Worm (Caenorhabditis elegans) whole organism, L2 larva: Measurements from ENCODE around the gene F36G9.15.

ENCODE experiments used
- C34F6.9 ChIP-seq: fragments of 150-350 bp; optimal IDR thresholded peaks from 2 replicates; lab custom pipeline; 2014; ENCODE audit warnings: missing biosample characterization, missing genetic modification characterization
- F13H6.1 ChIP-seq: sonication (generic microtip); optimal IDR thresholded peaks from 2 replicates; lab custom pipeline; 2016; ENCODE audit warnings: missing genetic modification characterization, missing compliant biosample characterization
- R02D3.7 ChIP-seq: fragments of 150-350 bp; optimal IDR thresholded peaks from 2 replicates; lab custom pipeline; 2014; ENCODE audit warnings: missing biosample characterization, missing genetic modification characterization
- alr-1 ChIP-seq: fragments of 150-350 bp; optimal IDR thresholded peaks from 2 replicates; lab custom pipeline; 2014; ENCODE audit warnings: missing biosample characterization, missing genetic modification characterization
- ama-1 ChIP-seq: fragments of 150-350 bp; optimal IDR thresholded peaks from 2 replicates; lab custom pipeline; 2018; ENCODE audit warnings: inconsistent platforms
- blmp-1 ChIP-seq: sonication (generic microtip); optimal IDR thresholded peaks from 2 replicates; lab custom pipeline; 2017; ENCODE audit warnings: missing genetic modification characterization, mild to moderate bottlenecking, missing compliant biosample characterization, antibody characterized with exemption, moderate library complexity; ENCODE audit not compliant: insufficient read depth
- ceh-82 ChIP-seq: fragments of 150-350 bp; optimal IDR thresholded peaks from 2 replicates; lab custom pipeline; 2014; ENCODE audit warnings: missing biosample characterization, missing genetic modification characterization
- crh-2 ChIP-seq: sonication (generic microtip); optimal IDR thresholded peaks from 2 replicates; lab custom pipeline; 2017; ENCODE audit warnings: missing biosample characterization, missing genetic modification characterization
- dmd-4 ChIP-seq: sonication (generic microtip); optimal IDR thresholded peaks from 2 replicates; lab custom pipeline; 2017; ENCODE audit warnings: missing biosample characterization, missing genetic modification characterization
- fos-1 ChIP-seq: fragments of 150-350 bp; optimal IDR thresholded peaks from 2 replicates; lab custom pipeline; 2014; ENCODE audit warnings: missing biosample characterization, missing genetic modification characterization
- lin-11 ChIP-seq: fragments of 150-350 bp; sonication (generic microtip); optimal IDR thresholded peaks from 2 replicates; lab custom pipeline; 2014; ENCODE audit warnings: missing biosample characterization, missing genetic modification characterization, inconsistent platforms, mixed read lengths
- lin-39 ChIP-seq: fragments of 150-350 bp; optimal IDR thresholded peaks from 2 replicates; lab custom pipeline; 2014; ENCODE audit warnings: missing biosample characterization, missing genetic modification reagents, missing genetic modification characterization
- lsy-2 ChIP-seq, 2 experiments: fragments of 150-350 bp in 1 of 2; sonication (generic microtip) in 1 of 2; optimal IDR thresholded peaks; 2 replicates each; lab custom pipeline; 2014 to 2017; ENCODE audit warnings: missing biosample characterization in 2 of 2, missing genetic modification characterization in 2 of 2
- mbf-1 ChIP-seq: sonication (generic microtip); optimal IDR thresholded peaks from 2 replicates; lab custom pipeline; 2017; ENCODE audit warnings: missing biosample characterization, missing genetic modification characterization
- nhr-10 ChIP-seq: sonication (generic microtip); optimal IDR thresholded peaks from 2 replicates; lab custom pipeline; 2017; ENCODE audit warnings: missing biosample characterization, missing genetic modification characterization
- nhr-11 ChIP-seq: fragments of 150-350 bp; optimal IDR thresholded peaks from 2 replicates; lab custom pipeline; 2014; ENCODE audit warnings: missing biosample characterization, missing genetic modification characterization
- nhr-12 ChIP-seq: fragments of 150-350 bp; optimal IDR thresholded peaks from 2 replicates; lab custom pipeline; 2014; ENCODE audit warnings: missing biosample characterization, missing genetic modification characterization
- nhr-129 ChIP-seq: fragments of 150-350 bp; optimal IDR thresholded peaks from 2 replicates; lab custom pipeline; 2014; ENCODE audit warnings: missing biosample characterization, missing genetic modification characterization
- nhr-21 ChIP-seq: fragments of 150-350 bp; optimal IDR thresholded peaks from 2 replicates; lab custom pipeline; 2014; ENCODE audit warnings: missing biosample characterization, missing genetic modification characterization
- nhr-23 ChIP-seq: fragments of 150-350 bp; optimal IDR thresholded peaks from 2 replicates; lab custom pipeline; 2014; ENCODE audit warnings: missing biosample characterization, missing genetic modification reagents, missing genetic modification characterization
- nhr-237 ChIP-seq: fragments of 150-350 bp; optimal IDR thresholded peaks from 2 replicates; lab custom pipeline; 2014; ENCODE audit warnings: missing biosample characterization, missing genetic modification characterization
- nhr-25 ChIP-seq: fragments of 150-350 bp; sonication (generic microtip); optimal IDR thresholded peaks from 3 replicates; lab custom pipeline; 2014; ENCODE audit warnings: missing biosample characterization, missing genetic modification characterization
- nhr-6 ChIP-seq: fragments of 150-350 bp; optimal IDR thresholded peaks from 2 replicates; lab custom pipeline; 2014; ENCODE audit warnings: missing biosample characterization, missing genetic modification characterization
- nhr-77 ChIP-seq: fragments of 150-350 bp; optimal IDR thresholded peaks from 2 replicates; lab custom pipeline; 2014; ENCODE audit warnings: missing biosample characterization, missing genetic modification characterization
- peb-1 ChIP-seq: fragments of 150-350 bp; optimal IDR thresholded peaks from 2 replicates; lab custom pipeline; 2014; ENCODE audit warnings: missing biosample characterization, missing genetic modification characterization
- skn-1 ChIP-seq: sonication (generic microtip); optimal IDR thresholded peaks from 2 replicates; lab custom pipeline; 2017; ENCODE audit warnings: missing biosample characterization, missing genetic modification characterization
- sma-3 ChIP-seq: sonication (generic microtip); optimal IDR thresholded peaks from 2 replicates; lab custom pipeline; 2016; ENCODE audit warnings: missing genetic modification reagents, missing genetic modification characterization, missing compliant biosample characterization
- snpc-4 ChIP-seq: fragments of 150-350 bp; optimal IDR thresholded peaks from 2 replicates; lab custom pipeline; 2014; ENCODE audit warnings: missing biosample characterization, missing genetic modification characterization
- unc-39 ChIP-seq: fragments of 150-350 bp; optimal IDR thresholded peaks from 2 replicates; lab custom pipeline; 2014; ENCODE audit warnings: missing biosample characterization, missing genetic modification characterization
- zag-1 ChIP-seq: fragments of 150-350 bp; optimal IDR thresholded peaks from 2 replicates; lab custom pipeline; 2014; ENCODE audit warnings: missing biosample characterization, missing genetic modification characterization
- ztf-1 ChIP-seq: fragments of 200-800 bp; sonication (Bioruptor generic); conservative IDR thresholded peaks from 2 replicates; pipeline ENCODE4 v1.3.6; 2022; ENCODE audit warnings: missing genetic modification characterization, missing compliant biosample characterization
- ztf-11 ChIP-seq: sonication (generic microtip); optimal IDR thresholded peaks from 2 replicates; lab custom pipeline; 2017; ENCODE audit warnings: missing biosample characterization, missing genetic modification characterization
- ztf-4 ChIP-seq: fragments of 150-350 bp; optimal IDR thresholded peaks from 2 replicates; lab custom pipeline; 2014; ENCODE audit warnings: missing biosample characterization, missing genetic modification characterization

F36G9.15 gene

DNA sequence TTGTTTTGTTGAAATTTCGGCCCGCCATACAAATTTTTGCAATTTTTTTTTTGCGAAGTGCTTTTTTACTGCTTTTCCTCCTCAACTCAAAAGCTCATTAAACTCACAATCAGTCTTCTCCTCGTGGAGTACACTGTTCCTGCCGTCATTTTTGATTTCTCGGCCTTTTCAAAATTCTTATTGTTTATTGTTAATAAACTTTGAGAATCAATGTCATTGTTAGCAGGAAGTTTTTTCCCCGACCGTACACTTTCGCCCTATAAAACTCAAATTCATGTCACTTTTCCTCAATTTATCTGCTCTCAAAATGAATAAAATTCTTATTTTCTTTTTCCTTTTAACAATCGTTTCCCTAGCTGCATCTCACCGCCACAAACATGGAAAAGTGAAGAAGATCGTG lies 12.1 kb downstream of the F36G9.15 start, which contains the start of gene clec-232:
TSS of gene clec-232 (plus strand) at position 301 of the 400 bp plus-strand sequence.
- TF ChIP-seq ztf-4 (tag; lab: Kevin White, UChicago): no peak
- TF ChIP-seq F13H6.1 (tag; lab: Kevin White, UChicago): no peak
- TF ChIP-seq fos-1 (tag; lab: Kevin White, UChicago): no peak
- TF ChIP-seq nhr-6 (tag; lab: Kevin White, UChicago): no peak
- no peak for TF ChIP-seq zag-1 (tag; lab: Kevin White, UChicago)
- TF ChIP-seq skn-1: no peak

ce11 chrV:15974836-15975235 lies 13.1 kb downstream of the F36G9.15 start, which contains the start of gene sru-22:
Gene sru-22, minus strand, starts transcription at chrV:15974936.
- no peak for TF ChIP-seq ztf-11
- no peak for TF ChIP-seq lsy-2 (tag; optimal IDR thresholded peaks at IDR 0.05; lab: Kevin White, UChicago)
- no peak for TF ChIP-seq nhr-6 (tag; lab: Kevin White, UChicago)
- no peak for TF ChIP-seq ama-1 (lab: Kevin White, UChicago)
- no peak for TF ChIP-seq nhr-23 (tag; lab: Kevin White, UChicago)
- no peak for TF ChIP-seq nhr-10 (tag; lab: Kevin White, UChicago)
- no peak for TF ChIP-seq peb-1 (tag; lab: Kevin White, UChicago)
- TF ChIP-seq nhr-77 (tag; lab: Kevin White, UChicago): no peak
- no peak for TF ChIP-seq nhr-129 (tag; lab: Kevin White, UChicago)
- no peak for TF ChIP-seq nhr-25 (tag; lab: Kevin White, UChicago)
- TF ChIP-seq sma-3 (GFP tag; lab: Kevin White, UChicago): no peak
- no peak for TF ChIP-seq C34F6.9 (tag; lab: Kevin White, UChicago)

- no peak for TF ChIP-seq C34F6.9 (tag; lab: Kevin White, UChicago)
- TF ChIP-seq ztf-4 (tag; lab: Kevin White, UChicago): no peak
- TF ChIP-seq zag-1 (tag; lab: Kevin White, UChicago): no peak
- no peak for TF ChIP-seq nhr-23 (tag; lab: Kevin White, UChicago)
- TF ChIP-seq ceh-82 (tag; lab: Kevin White, UChicago): no peak
- no peak for TF ChIP-seq snpc-4 (tag; lab: Kevin White, UChicago)
- no peak for TF ChIP-seq nhr-237 (tag; lab: Kevin White, UChicago)
- TF ChIP-seq dmd-4 (tag; lab: Kevin White, UChicago): no peak
- no peak for TF ChIP-seq lsy-2 (tag; optimal IDR thresholded peaks at IDR 0.05; lab: Kevin White, UChicago)
- TF ChIP-seq mbf-1 (tag; lab: Kevin White, UChicago): no peak
- no peak for TF ChIP-seq R02D3.7 (tag; lab: Kevin White, UChicago)
- no peak for TF ChIP-seq ztf-1 (GFP tag; lab: Robert Waterston, UW)
Measured at ce11 chrV:15972484-15972883, 15.5 kb downstream of the F36G9.15 start, which contains the start of gene sru-23. Gene sru-23, minus strand, starts transcription at chrV:15972584.

DNA sequence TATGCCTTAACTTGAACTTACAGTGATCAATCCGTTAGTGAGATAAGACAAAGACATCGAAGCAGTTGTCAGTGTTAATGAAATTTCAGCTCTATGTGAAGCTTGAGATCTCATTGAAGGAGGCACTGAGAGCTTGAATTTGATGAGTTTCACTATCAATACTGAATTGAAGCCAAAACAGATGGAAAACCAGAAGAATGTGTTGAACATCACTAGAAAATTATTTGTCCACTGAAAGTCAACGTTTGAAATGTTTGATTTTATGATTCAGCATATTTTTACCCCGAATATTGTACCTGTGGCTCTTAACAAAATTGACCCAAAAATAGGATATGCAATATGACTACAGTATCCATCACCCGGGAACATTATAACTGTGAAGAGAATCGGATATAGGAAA lies 17.2 kb downstream of the F36G9.15 start:
- no peak for TF ChIP-seq nhr-11 (tag; lab: Kevin White, UChicago)

DNA sequence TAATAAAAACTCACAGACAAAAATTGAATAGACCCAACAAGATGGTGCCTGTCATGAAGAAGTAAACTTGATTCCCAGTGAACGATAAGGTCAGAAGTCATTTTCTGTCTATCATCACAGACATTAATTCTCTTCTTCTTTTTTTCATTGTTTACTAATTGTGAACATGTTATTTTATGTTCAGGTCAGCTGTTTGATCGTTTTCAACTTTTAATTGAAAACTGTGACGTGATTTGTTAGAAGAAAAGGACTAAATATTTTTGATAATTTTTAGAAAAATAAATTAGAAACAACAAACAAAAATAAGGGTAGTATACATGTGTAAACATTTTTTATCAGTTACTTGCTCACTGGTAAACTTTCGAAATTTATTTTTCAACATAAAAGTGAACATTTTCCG lies 18.3 kb downstream of the F36G9.15 start, which contains the start of gene F36G9.7:
TSS of gene F36G9.7 (minus strand) at position 101 of the 400 bp plus-strand sequence.
- no peak for TF ChIP-seq crh-2 (tag; lab: Kevin White, UChicago)
- TF ChIP-seq nhr-12 (tag; lab: Kevin White, UChicago): no peak
- no peak for TF ChIP-seq nhr-10 (tag; lab: Kevin White, UChicago)
- no peak for TF ChIP-seq nhr-21 (tag; lab: Kevin White, UChicago)
- no peak for TF ChIP-seq lin-39
- TF ChIP-seq unc-39 (tag; lab: Kevin White, UChicago): no peak
- no peak for TF ChIP-seq blmp-1 (tag; lab: Kevin White, UChicago)
- TF ChIP-seq lin-11 (tag; lab: Kevin White, UChicago): no peak
- TF ChIP-seq nhr-77 (tag; lab: Kevin White, UChicago): no peak
- no peak for TF ChIP-seq peb-1 (tag; lab: Kevin White, UChicago)
- TF ChIP-seq sma-3 (GFP tag; lab: Kevin White, UChicago): no peak
- TF ChIP-seq alr-1 (tag; lab: Kevin White, UChicago): no peak
- no peak for TF ChIP-seq lsy-2 (tag; optimal IDR thresholded peaks at IDR 0.05; lab: Kevin White, UChicago)
- TF ChIP-seq, all 48 proteins: peak for 0
